Fruit fly (Drosophila melanogaster): ENCODE results near the gene CG11470.

DNA sequence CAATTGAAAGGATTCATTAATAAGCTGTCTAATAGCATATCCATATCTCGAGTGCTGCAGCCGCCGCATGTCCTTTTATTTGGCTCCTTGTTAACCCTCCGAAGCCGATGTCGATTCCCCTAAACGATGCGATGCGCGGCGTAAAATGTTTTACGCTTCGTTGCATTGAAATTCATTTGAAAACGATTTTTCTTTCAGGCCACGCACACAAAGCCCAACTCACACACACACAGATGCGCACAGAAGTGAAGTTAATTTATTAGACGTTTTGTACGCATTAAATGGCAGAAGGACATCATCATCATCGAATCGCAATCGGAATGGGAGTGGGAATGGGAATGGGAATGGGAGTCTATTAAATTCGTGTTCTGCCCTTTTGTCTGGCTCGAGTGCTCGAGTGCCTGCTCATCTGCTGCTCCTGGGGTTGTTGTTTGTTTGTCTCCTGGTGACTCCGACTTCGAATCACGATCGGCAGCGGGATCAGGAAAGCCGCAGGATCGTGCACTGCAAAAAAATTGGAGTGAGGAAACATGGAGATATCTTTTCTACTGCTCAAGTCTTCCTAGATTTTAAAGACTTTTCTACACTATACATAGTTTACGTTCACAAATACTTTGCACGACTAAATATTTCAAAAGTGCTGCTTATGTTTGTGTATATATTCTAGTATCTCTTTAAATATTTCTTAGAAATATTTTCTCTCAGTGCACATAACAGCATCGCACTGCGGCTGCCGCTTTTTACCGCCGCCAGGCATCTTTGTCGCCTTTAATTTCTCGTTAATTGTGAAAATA is 48.4 kb downstream of the CG11470 start:
- TF ChIP-seq dac (GFP tag; optimal IDR thresholded peaks at IDR 0.05), result no peak
- no peak for TF ChIP-seq Lpt (GFP tag; optimal IDR thresholded peaks at IDR 0.05)
- TF ChIP-seq CG6854 (GFP tag; optimal IDR thresholded peaks at IDR 0.05), result no peak
- TF ChIP-seq Ets96B (tag; optimal IDR thresholded peaks at IDR 0.05), result no peak
- TF ChIP-seq Ets21C (GFP tag; optimal IDR thresholded peaks at IDR 0.05), result no peak
- no peak for TF ChIP-seq Sox14 (GFP tag; optimal IDR thresholded peaks at IDR 0.05)
- no peak for TF ChIP-seq fd59A (GFP tag; optimal IDR thresholded peaks at IDR 0.05)
- TF ChIP-seq Gug (GFP tag; IDR thresholded peaks at IDR 0.05), result no peak
- no peak for TF ChIP-seq Eip78C (GFP tag)
- TF ChIP-seq ss (GFP tag; optimal IDR thresholded peaks at IDR 0.05), result no peak
- TF ChIP-seq Hr39 (GFP tag; optimal IDR thresholded peaks at IDR 0.05), result no peak
- TF ChIP-seq CG3919 (GFP tag; optimal IDR thresholded peaks at IDR 0.05), result no peak
- no peak for TF ChIP-seq CG10631 (GFP tag; optimal IDR thresholded peaks at IDR 0.05)
- TF ChIP-seq Hr4 (GFP tag; optimal IDR thresholded peaks at IDR 0.05), result no peak
